Fruit fly (Drosophila melanogaster): ENCODE measurements around the gene yellow-e.

DNA sequence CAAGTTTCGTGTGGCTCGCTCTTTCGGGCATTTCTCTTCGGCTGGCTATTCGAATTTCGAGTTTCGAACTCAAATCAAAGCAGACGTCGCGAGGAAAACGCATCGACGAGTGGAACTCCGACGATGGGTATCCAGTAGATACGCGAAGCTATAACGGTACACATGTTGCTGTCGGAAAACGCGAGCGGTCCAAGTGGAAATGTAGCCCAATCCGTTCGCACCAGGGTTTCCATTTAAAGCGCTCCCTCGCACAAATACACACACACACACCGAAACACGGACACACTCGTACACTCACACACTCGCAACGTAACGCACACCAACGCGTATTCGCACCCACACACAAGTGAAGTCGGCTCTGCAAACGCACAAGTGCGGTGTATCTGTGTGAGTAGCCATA, 35.3 kb upstream of the yellow-e start, which contains the start of gene side-IV:
- TF ChIP-seq psq (GFP tag; optimal IDR thresholded peaks at IDR 0.05) (no peak), Hr78 (GFP tag; optimal IDR thresholded peaks at IDR 0.05) (no peak), lola (GFP tag; optimal IDR thresholded peaks at IDR 0.05) (no peak), sage (GFP tag; optimal IDR thresholded peaks at IDR 0.05) (no peak), usp (GFP tag; optimal IDR thresholded peaks at IDR 0.05) (no peak), Dfd (GFP tag; optimal IDR thresholded peaks at IDR 0.05) (peak; percentile 25), CG32264 (GFP tag; optimal IDR thresholded peaks at IDR 0.05) (no peak), Mio (GFP tag; optimal IDR thresholded peaks at IDR 0.05) (no peak), Hr83 (GFP tag; optimal IDR thresholded peaks at IDR 0.05; ENCODE audit: poor library complexity, severe bottlenecking) (no peak), dmrt93B (GFP tag; optimal IDR thresholded peaks at IDR 0.05) (no peak), pan (optimal IDR thresholded peaks at IDR 0.05) (no peak), woc (GFP tag; optimal IDR thresholded peaks at IDR 0.05) (no peak), Myc (optimal IDR thresholded peaks at IDR 0.05) (no peak), Dif (GFP tag; optimal IDR thresholded peaks at IDR 0.05; ENCODE audit: partially characterized antibody) (no peak)

All from whole organism, wandering third instar larva.